Worm (Caenorhabditis elegans) whole organism, dauer: Measurements from ENCODE around the gene E02H1.1.

ENCODE experiments used
- unc-62 ChIP-seq: sonication (generic microtip); optimal IDR thresholded peaks from 2 replicates; lab custom pipeline; 2017; ENCODE audit warnings: missing biosample characterization, missing genetic modification reagents, missing genetic modification characterization

The E02H1.1 gene

DNA sequence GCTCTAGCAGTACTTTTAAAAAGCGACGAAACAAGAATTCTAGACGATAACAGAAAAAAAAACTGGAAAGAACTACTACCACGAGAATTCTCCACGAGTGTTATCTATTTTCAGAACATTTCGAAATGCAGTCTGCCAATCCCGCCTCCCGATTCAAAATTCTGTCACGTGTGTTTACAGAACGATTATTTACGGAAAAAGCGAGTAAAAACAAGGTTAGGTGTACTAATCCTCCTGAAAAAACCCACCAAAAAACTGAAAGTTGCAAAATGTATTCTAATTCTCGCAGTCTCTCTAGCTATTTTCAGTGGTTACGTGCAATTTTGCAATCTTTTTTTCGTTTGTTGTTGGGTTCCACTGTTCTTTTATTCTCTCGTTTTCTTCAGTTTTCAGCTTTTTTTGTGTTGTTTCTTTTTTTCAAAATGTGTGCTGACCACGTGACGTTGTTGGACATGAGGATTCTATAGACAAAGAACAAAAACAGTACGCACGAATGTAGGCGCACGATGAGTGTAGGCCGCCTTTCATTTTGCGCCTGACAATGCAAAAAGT, 15.6 kb upstream of the E02H1.1 start:
- TF ChIP-seq unc-62 (GFP tag; lab: Kevin White, UChicago) = no peak

DNA sequence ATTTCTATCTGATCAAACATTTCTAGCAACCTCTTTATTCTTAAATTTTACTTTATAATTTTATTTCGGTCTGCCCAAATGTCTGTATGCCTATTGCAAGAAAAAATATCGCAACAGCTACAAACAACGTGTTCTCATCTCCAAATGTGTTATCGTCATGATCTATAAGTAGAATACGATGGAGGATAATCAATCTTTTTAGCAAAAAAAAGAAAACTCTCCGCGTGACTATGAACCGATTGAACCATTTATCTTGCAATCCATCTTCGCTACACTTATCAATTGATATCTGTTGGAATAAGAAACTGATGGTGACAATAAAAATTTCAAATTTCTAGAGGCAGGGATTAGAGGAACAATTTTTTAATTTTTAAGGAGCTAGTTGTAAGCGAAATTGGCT, 15.0 kb upstream of the E02H1.1 start:
- no peak for TF ChIP-seq unc-62 (GFP tag; lab: Kevin White, UChicago)

DNA sequence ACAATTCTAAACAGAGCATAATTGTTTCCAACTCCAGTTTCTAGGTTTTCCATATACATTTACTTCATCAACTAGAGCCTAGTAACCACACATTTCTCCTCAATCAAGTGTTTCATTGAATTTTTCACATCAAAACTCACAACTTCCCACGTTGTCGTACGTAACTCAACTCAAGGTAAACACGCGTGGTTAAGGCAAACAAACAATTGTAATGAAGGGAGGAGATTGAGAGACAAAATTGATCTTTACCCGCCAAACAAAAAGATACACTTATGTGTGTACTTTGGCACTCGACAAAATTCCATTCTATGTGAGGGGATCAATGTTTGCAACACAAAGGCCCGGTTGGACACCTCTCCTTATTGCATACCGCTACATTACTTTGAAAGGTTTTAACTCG, 14.4 kb upstream of the E02H1.1 start, which contains the start of gene nhr-19:
nhr-19 (minus strand) TSS at position 191 of the 400 bp plus-strand sequence.
- TF ChIP-seq unc-62 (GFP tag; lab: Kevin White, UChicago) = no peak

DNA sequence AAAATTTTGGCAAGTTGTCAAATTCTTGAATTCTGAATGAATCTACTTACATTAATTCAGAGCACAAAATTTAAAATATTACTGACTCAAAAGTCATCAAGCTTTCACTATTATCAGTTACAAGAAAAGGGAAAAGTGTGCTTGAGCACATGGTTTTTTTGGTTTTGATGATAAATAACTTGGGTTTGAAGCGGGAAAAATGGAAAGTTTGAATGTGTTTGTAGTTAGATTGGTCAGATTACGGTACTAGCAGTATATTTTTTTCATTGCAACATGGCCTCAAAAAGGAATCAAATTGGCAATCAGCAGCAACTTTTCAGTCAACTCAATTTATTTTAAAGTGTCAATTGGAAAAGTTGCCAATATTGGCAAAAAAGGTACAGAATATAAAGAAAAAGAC, 13.7 kb upstream of the E02H1.1 start:
- TF ChIP-seq unc-62 (GFP tag; lab: Kevin White, UChicago) = no peak

DNA sequence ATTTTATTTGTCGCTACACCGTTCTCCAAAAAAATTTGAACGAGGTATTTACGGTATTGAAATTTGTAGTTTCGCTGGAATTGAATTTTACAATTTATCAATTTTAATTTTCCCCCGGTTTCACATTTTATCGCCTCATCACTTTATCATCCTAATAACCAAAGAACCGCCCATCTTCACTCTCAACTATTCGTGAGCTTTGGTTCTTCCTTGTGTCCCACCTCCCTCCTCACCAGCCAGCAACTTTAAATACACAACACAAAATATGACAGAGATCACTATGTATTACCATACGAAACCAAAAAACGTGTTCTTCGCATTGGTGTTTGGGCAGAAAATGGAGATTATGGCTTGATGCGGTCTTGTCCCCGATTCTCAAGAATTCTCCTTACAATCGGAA, 13.1 kb upstream of the E02H1.1 start:
- no peak for TF ChIP-seq unc-62 (GFP tag; lab: Kevin White, UChicago)

DNA sequence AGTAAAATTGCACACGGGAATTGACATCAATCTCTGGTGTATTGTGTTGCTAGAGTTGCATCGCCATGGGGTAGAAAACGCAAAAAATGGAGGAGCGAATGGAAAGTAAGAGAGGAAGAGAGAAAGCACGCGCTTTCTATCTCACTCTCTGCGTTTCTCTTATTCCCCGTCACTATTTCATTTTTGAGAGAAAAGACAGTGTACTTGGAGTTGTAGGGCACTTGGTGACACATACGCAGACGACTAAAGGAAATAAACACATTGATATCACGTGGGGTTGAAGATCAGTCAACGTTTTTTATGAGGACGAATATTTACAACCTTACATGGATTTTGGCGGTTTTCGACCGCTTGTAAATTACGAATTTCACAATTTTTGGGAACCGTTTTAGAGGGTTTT, 12.5 kb upstream of the E02H1.1 start:
- no peak for TF ChIP-seq unc-62 (GFP tag; lab: Kevin White, UChicago)

DNA sequence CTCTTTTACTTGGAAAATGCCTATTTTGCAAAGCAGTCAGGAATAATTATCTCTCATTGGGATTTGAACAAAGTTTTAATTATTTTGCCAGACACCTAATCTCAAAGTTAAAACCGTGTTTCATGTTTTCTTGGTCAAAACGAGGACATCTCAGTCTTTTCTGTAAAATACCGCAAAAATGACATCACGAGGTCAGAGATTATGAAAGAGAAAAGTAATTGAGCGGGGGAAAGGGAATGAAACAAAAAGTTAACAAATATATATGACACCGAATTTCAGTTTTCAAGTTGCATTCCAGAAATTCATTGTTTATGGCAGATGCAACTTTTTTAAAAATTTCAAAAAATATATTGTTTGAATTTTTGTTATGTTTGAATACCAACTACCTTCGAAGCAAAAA, 11.6 kb upstream of the E02H1.1 start:
- no peak for TF ChIP-seq unc-62 (GFP tag; lab: Kevin White, UChicago)

DNA sequence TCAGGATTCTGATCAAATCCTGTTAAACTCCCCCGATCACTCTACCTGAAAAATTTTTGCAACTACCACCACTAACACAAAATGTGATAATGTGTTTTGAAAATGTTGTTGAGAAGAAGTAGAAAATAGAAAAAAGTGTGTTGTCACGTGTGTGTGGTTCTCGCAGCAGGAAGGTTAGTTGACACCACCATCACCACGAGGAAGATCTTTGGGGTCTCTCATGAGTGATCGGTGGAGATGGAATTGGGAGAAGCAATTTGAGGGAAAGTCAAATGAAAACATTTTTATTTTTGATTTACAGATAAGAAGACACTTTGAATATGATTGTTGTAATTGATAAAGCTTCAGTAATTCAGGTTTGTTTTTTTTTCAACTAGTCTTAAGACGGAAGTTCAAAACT, 10.7 kb upstream of the E02H1.1 start:
- TF ChIP-seq unc-62 (GFP tag; lab: Kevin White, UChicago) = no peak

DNA sequence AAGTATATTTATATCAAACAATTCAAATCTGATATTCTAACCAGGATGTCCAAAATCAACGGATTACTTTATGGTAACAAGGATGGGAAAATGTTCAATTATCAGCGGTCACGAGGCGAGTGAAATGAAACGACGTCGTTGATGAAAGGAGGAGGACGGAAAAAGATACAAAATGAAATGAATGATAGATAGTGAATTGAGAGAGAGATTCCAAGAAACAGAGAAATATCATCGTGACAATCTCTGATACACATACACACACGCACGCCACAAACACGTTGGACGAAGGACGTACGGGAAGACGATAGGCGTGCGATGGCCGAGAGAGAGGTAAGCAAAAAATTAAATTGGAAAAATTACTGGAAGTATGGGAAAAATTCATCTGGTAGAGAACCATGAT, 10.1 kb upstream of the E02H1.1 start:
- no peak for TF ChIP-seq unc-62 (GFP tag; lab: Kevin White, UChicago)

DNA sequence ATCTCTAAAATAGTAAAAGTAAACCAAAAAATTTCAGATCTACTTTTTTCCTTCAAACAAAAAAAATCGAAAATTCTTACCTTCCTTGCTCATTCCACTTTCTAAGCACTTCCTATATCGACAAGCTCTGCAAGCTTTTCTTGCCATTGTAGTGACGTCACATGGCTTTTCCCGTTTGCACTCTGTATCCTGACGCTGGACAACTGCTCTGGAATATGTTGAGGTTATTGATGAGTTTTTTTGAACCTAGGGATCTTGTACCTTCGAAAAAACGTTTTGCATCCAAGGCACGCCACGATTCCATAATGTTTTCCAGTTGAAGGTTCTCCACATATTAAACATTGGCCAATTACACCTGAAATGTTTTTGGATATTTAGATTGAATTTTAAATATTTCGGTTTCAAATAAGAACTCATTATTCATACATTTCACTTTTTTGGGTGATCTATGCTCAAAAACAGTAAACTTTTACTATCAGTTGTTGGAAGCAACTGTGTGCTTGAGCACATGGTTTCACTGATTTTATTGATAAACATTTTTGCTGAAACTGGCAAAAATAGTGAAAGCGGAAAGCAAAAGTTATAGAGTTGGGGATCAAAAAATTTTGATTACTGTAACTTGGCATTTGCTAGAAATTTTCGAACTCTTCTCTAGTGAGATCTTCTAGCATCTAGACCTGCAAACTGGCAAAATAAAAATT, 9.2 kb upstream of the E02H1.1 start:
- no peak for TF ChIP-seq unc-62 (GFP tag; lab: Kevin White, UChicago)

DNA sequence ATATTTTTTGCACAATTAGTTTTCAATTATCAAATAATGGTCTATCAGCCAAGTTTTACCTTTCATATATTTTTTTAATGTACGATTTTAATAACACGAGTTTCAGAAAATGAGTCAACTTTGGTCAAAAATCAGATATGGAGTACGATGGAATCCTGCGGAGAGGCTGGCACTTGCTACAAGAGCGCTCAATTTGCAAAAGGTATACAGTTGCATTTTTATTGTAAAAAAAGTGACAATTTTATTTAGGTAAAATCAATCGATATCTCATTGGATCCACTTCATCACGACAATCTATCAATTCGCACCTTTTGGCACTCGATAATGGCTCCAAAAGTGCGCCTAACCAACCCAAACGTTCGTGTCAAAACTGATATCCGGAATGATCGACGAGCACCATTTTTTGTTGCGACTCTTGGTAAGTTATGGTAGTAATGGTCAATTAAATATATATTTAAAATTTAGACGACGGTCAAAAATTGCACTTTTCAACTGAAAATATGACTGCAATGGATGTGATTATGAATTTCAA, 6.6 kb upstream of the E02H1.1 start, which contains the start of gene mrpl-53:
mrpl-53 (plus strand) TSS at position 107 of the 532 bp plus-strand sequence.
- no peak for TF ChIP-seq unc-62 (GFP tag; lab: Kevin White, UChicago)

DNA sequence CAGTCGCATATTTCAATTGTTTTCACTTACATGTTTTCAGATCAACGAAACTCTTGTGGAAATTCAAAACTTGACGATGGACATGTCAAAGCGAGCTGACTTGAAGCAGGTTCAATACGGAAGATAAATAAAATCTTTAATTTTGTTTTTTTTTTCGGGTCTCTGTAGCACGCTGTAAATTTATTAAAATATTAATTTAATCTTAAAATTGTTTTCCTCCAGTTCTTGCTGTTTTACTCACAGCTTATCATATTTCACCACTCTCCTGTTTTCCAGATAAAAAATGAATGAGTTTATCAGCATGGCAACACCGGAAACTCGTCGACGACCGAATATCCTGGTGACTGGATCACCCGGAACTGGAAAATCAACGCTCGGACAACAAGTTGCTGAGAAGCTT, 5.4 kb upstream of the E02H1.1 start, which contains the start of gene E02H1.6:
E02H1.6 (plus strand) TSS at position 301 of the 400 bp plus-strand sequence.
- no peak for TF ChIP-seq unc-62 (GFP tag; lab: Kevin White, UChicago)

DNA sequence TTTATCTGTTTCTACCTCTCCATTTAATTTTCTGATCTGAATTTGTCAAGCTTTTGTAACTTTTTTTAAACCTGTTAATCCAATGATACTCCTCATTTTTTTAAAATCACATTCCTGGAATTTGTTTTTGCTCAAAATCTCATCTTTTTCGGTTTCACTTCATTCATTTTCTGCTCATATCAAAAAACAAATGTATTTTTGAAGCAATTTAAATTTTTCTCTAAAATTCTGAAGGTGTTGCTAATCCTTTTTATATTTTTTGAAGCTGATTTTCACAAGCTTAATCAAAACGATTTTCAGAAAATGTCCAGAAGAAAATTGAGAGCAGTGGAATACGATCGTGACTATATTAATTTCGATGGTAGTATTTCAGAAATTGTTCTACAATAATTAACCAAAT, 4.0 kb upstream of the E02H1.1 start, which contains the start of gene E02H1.5:
E02H1.5 (plus strand) TSS at position 301 of the 400 bp plus-strand sequence.
- no peak for TF ChIP-seq unc-62 (GFP tag; lab: Kevin White, UChicago)

DNA sequence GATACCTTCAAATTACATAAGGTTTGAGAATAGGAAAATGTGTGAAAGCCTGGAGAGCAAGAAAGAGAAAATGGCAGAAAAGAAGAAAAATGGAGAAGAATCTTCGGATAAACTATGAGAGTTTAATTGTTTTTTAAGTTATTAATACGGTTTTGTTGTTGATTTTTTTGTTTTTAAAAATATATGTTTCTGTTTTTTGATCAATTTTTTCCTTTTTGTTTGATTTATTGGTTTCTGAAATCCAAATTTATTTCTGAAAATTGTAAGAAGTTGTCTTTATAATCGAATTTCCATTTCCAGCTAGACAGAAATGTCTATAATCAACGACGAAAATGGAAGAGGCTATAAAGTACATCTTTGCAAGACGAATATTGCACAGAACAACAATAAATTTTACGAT, 1.8 kb upstream of the E02H1.1 start, which contains the start of gene parp-2:
parp-2 (plus strand) TSS at position 301 of the 400 bp plus-strand sequence.
- no peak for TF ChIP-seq unc-62 (GFP tag; lab: Kevin White, UChicago)

DNA sequence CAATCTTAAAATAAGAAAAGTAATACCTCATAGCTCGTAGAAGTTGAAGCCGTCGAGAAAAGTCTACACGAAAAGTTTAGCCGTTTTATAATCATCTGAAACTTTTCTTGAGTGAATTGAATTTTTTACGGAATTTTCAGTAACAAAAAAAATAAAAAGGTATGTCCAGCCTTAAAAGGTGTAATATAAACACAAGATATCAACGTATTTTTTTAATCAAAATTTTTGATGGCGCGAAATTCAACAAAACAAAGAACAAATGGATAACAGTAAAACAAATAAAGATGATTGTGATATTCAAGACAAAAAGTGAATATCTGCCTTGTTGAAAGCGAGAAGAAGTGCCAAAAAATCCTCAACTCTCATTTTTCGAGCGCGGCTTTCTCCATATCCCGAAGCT, 1.3 kb downstream of the E02H1.1 start, which contains the start of gene eral-1:
eral-1 (minus strand) TSS at position 101 of the 400 bp plus-strand sequence.
- no peak for TF ChIP-seq unc-62 (GFP tag; lab: Kevin White, UChicago)

DNA sequence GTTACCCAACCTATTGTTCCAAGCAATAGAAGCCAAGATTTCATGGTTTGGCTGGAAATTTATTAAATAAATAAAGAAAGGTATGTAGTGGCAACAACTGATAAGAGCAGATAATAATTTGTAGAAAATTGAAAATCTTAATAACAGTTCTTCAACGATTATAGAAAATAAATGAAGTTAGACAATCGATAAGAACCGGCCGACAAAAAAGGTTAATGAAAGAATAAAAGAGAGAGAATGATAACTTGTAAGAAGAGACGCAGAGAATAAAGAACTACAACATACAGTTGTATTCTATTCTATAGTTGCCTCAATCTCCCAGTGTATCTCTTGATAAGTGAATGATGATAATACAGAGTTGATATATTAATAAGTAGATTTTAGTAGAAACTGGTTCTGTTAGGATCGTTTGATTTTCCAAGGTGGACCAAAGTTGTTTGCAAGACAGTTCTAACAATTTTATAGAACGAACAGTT, 4.2 kb downstream of the E02H1.1 start, which contains the start of gene ugt-58:
ugt-58 (minus strand) TSS at position 51 of the 476 bp plus-strand sequence.
- no peak for TF ChIP-seq unc-62 (GFP tag; lab: Kevin White, UChicago)
